Worm (Caenorhabditis elegans): ENCODE data around the gene T04C12.1.

T04C12.1 gene

ce11 chrV:11056484-11056883 lies 2.6 kb downstream of the T04C12.1 start:
- TF ChIP-seq ceh-58 (GFP tag; IDR thresholded peaks at IDR 0.05) (no peak), rec-8 (tag; optimal IDR thresholded peaks at IDR 0.05) (no peak), ceh-91 (GFP tag; IDR thresholded peaks at IDR 0.05) (no peak), lin-26 (GFP tag; IDR thresholded peaks at IDR 0.05) (no peak), lin-35 (GFP tag; optimal IDR thresholded peaks at IDR 0.05) (no peak), ceh-79 (tag; optimal IDR thresholded peaks at IDR 0.05) (no peak), snpc-1.3 (tag; optimal IDR thresholded peaks at IDR 0.05; ENCODE audit: insufficient read depth) (no peak), dpff-1 (tag; optimal IDR thresholded peaks at IDR 0.05) (no peak), chd-7 (tag; optimal IDR thresholded peaks at IDR 0.05) (no peak), sea-2 (GFP tag; IDR thresholded peaks at IDR 0.05) (no peak), akir-1 (GFP tag; optimal IDR thresholded peaks at IDR 0.05) (no peak), tbp1 (GFP tag; optimal IDR thresholded peaks at IDR 0.05) (no peak), let-526 (GFP tag; IDR thresholded peaks at IDR 0.05) (no peak), lir-1 (GFP tag; conservative IDR thresholded peaks at IDR 0.05) (no peak)

ce11 chrV:11053827-11054226 lies 5.2 kb downstream of the T04C12.1 start, which contains the start of gene T04C12.7:
TSS of gene T04C12.7 (plus strand) at chrV:11054127.
- TF ChIP-seq K11D2.4 (GFP tag; IDR thresholded peaks at IDR 0.05) (no peak), ccch-3 (GFP tag; optimal IDR thresholded peaks at IDR 0.05) (no peak), egl-44 (GFP tag; IDR thresholded peaks at IDR 0.05) (no peak), B0261.1 (tag; optimal IDR thresholded peaks at IDR 0.05) (no peak), mcd-1 (GFP tag; IDR thresholded peaks at IDR 0.05) (no peak), lir-1 (GFP tag; conservative IDR thresholded peaks at IDR 0.05) (no peak), bed-2 (GFP tag; IDR thresholded peaks at IDR 0.05) (no peak), sea-2 (GFP tag; IDR thresholded peaks at IDR 0.05) (no peak), fkh-3 (tag; optimal IDR thresholded peaks at IDR 0.05) (no peak), ama-1 (optimal IDR thresholded peaks at IDR 0.05) (no peak), ama-1 (GFP tag; optimal IDR thresholded peaks at IDR 0.05) (no peak), F10E7.11 (tag; optimal IDR thresholded peaks at IDR 0.05) (no peak), nfyb-1 (GFP tag; IDR thresholded peaks at IDR 0.05) (no peak), ztf-28 (GFP tag; IDR thresholded peaks at IDR 0.05) (no peak), hmg-20 (GFP tag; IDR thresholded peaks at IDR 0.05) (no peak), B0035.1 (tag; optimal IDR thresholded peaks at IDR 0.05) (no peak), sptf-2 (GFP tag; optimal IDR thresholded peaks at IDR 0.05) (no peak)

ce11 chrV:11051921-11052320 lies 7.1 kb downstream of the T04C12.1 start, which contains the start of gene T04C12.33:
TSS of gene T04C12.33 (plus strand) at chrV:11052221.
- TF ChIP-seq lin-54 (GFP tag; optimal IDR thresholded peaks at IDR 0.05) (no peak), egl-44 (GFP tag; IDR thresholded peaks at IDR 0.05) (no peak), cebp-2 (GFP tag; IDR thresholded peaks at IDR 0.05) (no peak), hmg-20 (GFP tag; IDR thresholded peaks at IDR 0.05) (no peak), Y67H2A.10 (GFP tag; conservative IDR thresholded peaks at IDR 0.05) (no peak)

ce11 chrV:11048678-11049077 lies 10.4 kb downstream of the T04C12.1 start, which contains the start of gene srh-74:
TSS of gene srh-74 (minus strand) at chrV:11048778.
- TF ChIP-seq aptf-3 (GFP tag; IDR thresholded peaks at IDR 0.05) = no peak
- no peak for TF ChIP-seq ceh-91 (GFP tag; IDR thresholded peaks at IDR 0.05)
- TF ChIP-seq madf-8 (GFP tag; conservative IDR thresholded peaks at IDR 0.05) = no peak
- TF ChIP-seq ztf-6 (GFP tag; IDR thresholded peaks at IDR 0.05) = no peak
- TF ChIP-seq rec-8 (tag; optimal IDR thresholded peaks at IDR 0.05) = no peak
- TF ChIP-seq atf-7 (tag; optimal IDR thresholded peaks at IDR 0.05) = no peak
- no peak for TF ChIP-seq B0336.3 (GFP tag; IDR thresholded peaks at IDR 0.05)
- TF ChIP-seq chd-7 (tag; optimal IDR thresholded peaks at IDR 0.05) = no peak
- TF ChIP-seq mel-28 (tag; optimal IDR thresholded peaks at IDR 0.05; ENCODE audit: borderline replicate concordance) = no peak
- no peak for TF ChIP-seq F39B2.1 (GFP tag; IDR thresholded peaks at IDR 0.05)
- no peak for TF ChIP-seq madf-3 (GFP tag; IDR thresholded peaks at IDR 0.05)
- TF ChIP-seq zim-3 (tag; optimal IDR thresholded peaks at IDR 0.05) = no peak
- TF ChIP-seq pbrm-1 (GFP tag; IDR thresholded peaks at IDR 0.05) = no peak
- TF ChIP-seq mxl-1 (tag; optimal IDR thresholded peaks at IDR 0.05) = no peak
- no peak for TF ChIP-seq madf-6 (GFP tag; IDR thresholded peaks at IDR 0.05)
- no peak for TF ChIP-seq F23B12.7 (tag; optimal IDR thresholded peaks at IDR 0.05; ENCODE audit: insufficient read depth)
- TF ChIP-seq Y53F4B.3 (GFP tag; IDR thresholded peaks at IDR 0.05) = no peak

All from whole organism, young adult.